Fruit fly (Drosophila melanogaster): ENCODE measurements around the gene CG13318.
A peak's percentile ranks its signal among the peaks of the same experiment; 100 is the strongest.

Gene CG13318

dm6 chr3R:8812342-8812966 lies 40.0 kb upstream of the CG13318 start (continued):
- no peak for TF ChIP-seq CG8281 (tag; optimal IDR thresholded peaks at IDR 0.05)
- TF ChIP-seq CG4854 (GFP tag; optimal IDR thresholded peaks at IDR 0.05) = no peak
- no peak for TF ChIP-seq CG11560 (tag; IDR thresholded peaks at IDR 0.05)
- no peak for TF ChIP-seq zf30C (GFP tag; optimal IDR thresholded peaks at IDR 0.05)
- peak; percentile 20 for TF ChIP-seq schlank (tag; optimal IDR thresholded peaks at IDR 0.05)
- peak; percentile 21 for TF ChIP-seq tx (GFP tag; optimal IDR thresholded peaks at IDR 0.05)
- no peak for TF ChIP-seq CG15479 (GFP tag; optimal IDR thresholded peaks at IDR 0.05)
- TF ChIP-seq CG8290 (GFP tag; optimal IDR thresholded peaks at IDR 0.05) = no peak
- peak in 1 of 2 experiments; percentile 23 for TF ChIP-seq CG8290 (tag; optimal IDR thresholded peaks at IDR 0.05)
- TF ChIP-seq CG6254 (GFP tag; optimal IDR thresholded peaks at IDR 0.05) = peak; percentile 12
- no peak for TF ChIP-seq stwl (tag; optimal IDR thresholded peaks at IDR 0.05)
- TF ChIP-seq CG30403 (GFP tag; optimal IDR thresholded peaks at IDR 0.05) = peak; percentile 49
- TF ChIP-seq CG2889 (GFP tag; IDR thresholded peaks at IDR 0.05) = 0 out of 3 replicates have a peak, but pooled peaks have one; percentile 58
- no peak for TF ChIP-seq CG8478 (optimal IDR thresholded peaks at IDR 0.05)
- peak; percentile 27; the same call in 1 of the 2 replicates for TF ChIP-seq danr (GFP tag; IDR thresholded peaks at IDR 0.05)
- TF ChIP-seq CoRest (tag; optimal IDR thresholded peaks at IDR 0.05) = peak; percentile 21
- TF ChIP-seq Dbx (GFP tag; IDR thresholded peaks at IDR 0.05) = 0 out of 3 replicates have a peak, but pooled peaks have one; percentile 54
- TF ChIP-seq CG2202 (tag; optimal IDR thresholded peaks at IDR 0.05) = no peak
- peak; percentile 46; the same call in 1 of the 3 replicates for TF ChIP-seq H15 (GFP tag; IDR thresholded peaks at IDR 0.05)
- no peak for TF ChIP-seq CG2129 (GFP tag; IDR thresholded peaks at IDR 0.05; ENCODE audit: partially characterized antibody)
- TF ChIP-seq fd64A (GFP tag; optimal IDR thresholded peaks at IDR 0.05) = no peak
- TF ChIP-seq CG1603 (tag; optimal IDR thresholded peaks at IDR 0.05) = peak; percentile 52
- TF ChIP-seq CG2120 (GFP tag; optimal IDR thresholded peaks at IDR 0.05) = peak; percentile 31
- 0 out of 2 replicates have a peak, but pooled peaks have one; percentile 33 for TF ChIP-seq ranshi (GFP tag; IDR thresholded peaks at IDR 0.05)
- TF ChIP-seq CG33213 (GFP tag; optimal IDR thresholded peaks at IDR 0.05) = no peak
- no peak for TF ChIP-seq CG17361 (GFP tag; IDR thresholded peaks at IDR 0.05)
- TF ChIP-seq gt (GFP tag; IDR thresholded peaks at IDR 0.05) = no peak
- TF ChIP-seq kah (GFP tag; optimal IDR thresholded peaks at IDR 0.05) = peak; percentile 20
- 0 out of 3 replicates have a peak, but pooled peaks have one; percentile 24 for TF ChIP-seq otp (GFP tag; IDR thresholded peaks at IDR 0.05)
- TF ChIP-seq CG5953 (GFP tag; IDR thresholded peaks at IDR 0.05) = no peak
- TF ChIP-seq yki (optimal IDR thresholded peaks at IDR 0.05) = no peak
- no peak for TF ChIP-seq rib (GFP tag; IDR thresholded peaks at IDR 0.05)
- no peak for TF ChIP-seq Lhr (GFP tag; optimal IDR thresholded peaks at IDR 0.05)
- TF ChIP-seq luna (GFP tag; optimal IDR thresholded peaks at IDR 0.05) = no peak
- no peak for TF ChIP-seq Meics (GFP tag; optimal IDR thresholded peaks at IDR 0.05)
- no peak for TF ChIP-seq Poxn (GFP tag; IDR thresholded peaks at IDR 0.05)
- no peak for TF ChIP-seq tap (tag; optimal IDR thresholded peaks at IDR 0.05)
- no peak for TF ChIP-seq CG2875 (GFP tag; optimal IDR thresholded peaks at IDR 0.05)
- TF ChIP-seq dati (GFP tag; IDR thresholded peaks at IDR 0.05) = no peak
- TF ChIP-seq grau (tag; optimal IDR thresholded peaks at IDR 0.05) = peak; percentile 37
- peak; percentile 85 for TF ChIP-seq CG2199 (GFP tag; IDR thresholded peaks at IDR 0.05)
- TF ChIP-seq CG6683 (GFP tag; optimal IDR thresholded peaks at IDR 0.05) = no peak
- peak; percentile 56; the same call in 1 of the 3 replicates for TF ChIP-seq CG11093 (GFP tag; IDR thresholded peaks at IDR 0.05)
- TF ChIP-seq Dip2 (GFP tag; IDR thresholded peaks at IDR 0.05) = no peak
- TF ChIP-seq CG9932 (GFP tag; IDR thresholded peaks at IDR 0.05) = peak; percentile 73
- peak; percentile 36 for TF ChIP-seq CG8089 (GFP tag; optimal IDR thresholded peaks at IDR 0.05)
- TF ChIP-seq Atf3 (GFP tag; optimal IDR thresholded peaks at IDR 0.05) = no peak
- peak; percentile 32 to 56 for TF ChIP-seq Pdp1 (GFP tag; optimal IDR thresholded peaks at IDR 0.05)
- peak; percentile 66 for TF ChIP-seq gem (tag; optimal IDR thresholded peaks at IDR 0.05)
- TF ChIP-seq CG1832 (GFP tag; optimal IDR thresholded peaks at IDR 0.05) = no peak
- no peak for TF ChIP-seq scrt (GFP tag; optimal IDR thresholded peaks at IDR 0.05)

All from whole organism, embryonic.